Fruit fly (Drosophila melanogaster): ENCODE data around the gene Os-C.

dm6 chr3R:7970640-7971039 lies 8.1 kb upstream of the Os-C start:
- TF ChIP-seq CTCF (optimal IDR thresholded peaks at IDR 0.05) (no peak), CG8478 (optimal IDR thresholded peaks at IDR 0.05) (no peak)
